Worm (Caenorhabditis elegans): Measurements from ENCODE around the gene F54F7.3.

The F54F7.3 gene

ce11 chrX:11837378-11837777 lies 12.6 kb downstream of the F54F7.3 start, which contains the start of gene taf-7.1:
TSS of gene taf-7.1 (minus strand) at chrX:11837478.
- no peak for TF ChIP-seq lsl-1 (GFP tag; optimal IDR thresholded peaks at IDR 0.05)

ce11 chrX:11828661-11829060 lies 21.3 kb downstream of the F54F7.3 start:
- TF ChIP-seq zim-3 (tag; optimal IDR thresholded peaks at IDR 0.05) (no peak), mxl-1 (tag; optimal IDR thresholded peaks at IDR 0.05) (no peak)

ce11 chrX:11827528-11827927 lies 22.5 kb downstream of the F54F7.3 start:
- TF ChIP-seq attf-5 (GFP tag; optimal IDR thresholded peaks at IDR 0.05) (no peak), C17E4.6 (GFP tag; IDR thresholded peaks at IDR 0.05) (no peak), fkh-3 (tag; optimal IDR thresholded peaks at IDR 0.05) (no peak), F55B11.4 (tag; optimal IDR thresholded peaks at IDR 0.05; ENCODE audit: borderline replicate concordance, insufficient read depth) (no peak), efl-1 (GFP tag; optimal IDR thresholded peaks at IDR 0.05) (no peak), nhr-27 (tag; optimal IDR thresholded peaks at IDR 0.05) (no peak), nhr-90 (tag; optimal IDR thresholded peaks at IDR 0.05) (no peak)

ce11 chrX:11826892-11827291 lies 23.1 kb downstream of the F54F7.3 start:
- TF ChIP-seq madf-10 (tag; optimal IDR thresholded peaks at IDR 0.05) (no peak), egl-18 (GFP tag; IDR thresholded peaks at IDR 0.05) (no peak), ztf-26 (tag; optimal IDR thresholded peaks at IDR 0.05) (no peak), nfya-1 (tag; optimal IDR thresholded peaks at IDR 0.05; ENCODE audit: borderline replicate concordance, insufficient read depth) (no peak), hmg-20 (GFP tag; IDR thresholded peaks at IDR 0.05) (no peak), nfyb-1 (GFP tag; IDR thresholded peaks at IDR 0.05) (no peak), hlh-26 (GFP tag; conservative IDR thresholded peaks at IDR 0.05) (no peak), nhr-90 (tag; optimal IDR thresholded peaks at IDR 0.05) (no peak), B0336.3 (GFP tag; IDR thresholded peaks at IDR 0.05) (no peak), snpc-1.1 (tag; optimal IDR thresholded peaks at IDR 0.05; ENCODE audit: insufficient read depth) (no peak), ZK185.1 (tag; optimal IDR thresholded peaks at IDR 0.05; ENCODE audit: poor library complexity, severe bottlenecking) (no peak), pha-4 (tag; optimal IDR thresholded peaks at IDR 0.05) (no peak), T07F8.4 (tag; optimal IDR thresholded peaks at IDR 0.05) (no peak)

ce11 chrX:11823704-11824103 lies 26.3 kb downstream of the F54F7.3 start, which contains the start of gene tag-241:
TSS of gene tag-241 (plus strand) at chrX:11824004.
- TF ChIP-seq snpc-1.1 (tag; optimal IDR thresholded peaks at IDR 0.05; ENCODE audit: insufficient read depth), result no peak
- TF ChIP-seq lin-40 (tag; optimal IDR thresholded peaks at IDR 0.05), result no peak
- no peak for TF ChIP-seq mxl-1 (tag; optimal IDR thresholded peaks at IDR 0.05)
- TF ChIP-seq F10E7.11 (tag; optimal IDR thresholded peaks at IDR 0.05), result no peak
- no peak for TF ChIP-seq K12H6.12 (tag; optimal IDR thresholded peaks at IDR 0.05)
- TF ChIP-seq athp-1 (tag; optimal IDR thresholded peaks at IDR 0.05), result no peak
- no peak for TF ChIP-seq ekl-4 (GFP tag; IDR thresholded peaks at IDR 0.05)
- TF ChIP-seq fkh-3 (tag; optimal IDR thresholded peaks at IDR 0.05), result no peak
- no peak for TF ChIP-seq ets-4 (GFP tag; optimal IDR thresholded peaks at IDR 0.05)
- TF ChIP-seq cebp-1 (GFP tag; IDR thresholded peaks at IDR 0.05), result no peak
- no peak for TF ChIP-seq cebp-1 (tag; optimal IDR thresholded peaks at IDR 0.05)
- no peak for TF ChIP-seq ztf-22 (GFP tag; optimal IDR thresholded peaks at IDR 0.05)
- TF ChIP-seq akir-1 (GFP tag; optimal IDR thresholded peaks at IDR 0.05), result no peak
- TF ChIP-seq B0336.3 (GFP tag; IDR thresholded peaks at IDR 0.05), result no peak
- TF ChIP-seq mes-4 (tag; optimal IDR thresholded peaks at IDR 0.05), result no peak
- TF ChIP-seq lag-1 (GFP tag; IDR thresholded peaks at IDR 0.05), result no peak
- TF ChIP-seq Y95B8A.8 (GFP tag; IDR thresholded peaks at IDR 0.05), result no peak
- TF ChIP-seq ceh-100 (GFP tag; IDR thresholded peaks at IDR 0.05), result no peak
